Fruit fly (Drosophila melanogaster) Kc167 (cell line): ENCODE measurements around the gene sick.

ENCODE experiments used
- Myc ChIP-seq: fragments of >200 bp; optimal IDR thresholded peaks from 2 replicates; lab custom pipeline; 2017; ENCODE audit warnings: missing external identifiers
- Sin3A ChIP-seq: fragments of >200 bp; optimal IDR thresholded peaks from 2 replicates; lab custom pipeline; 2018; ENCODE audit warnings: missing external identifiers
- h ChIP-seq: fragments of >200 bp; optimal IDR thresholded peaks from 3 replicates; lab custom pipeline; 2018; ENCODE audit warnings: missing external identifiers
- insv ChIP-seq: fragments of >200 bp; optimal IDR thresholded peaks from 3 replicates; lab custom pipeline; 2018; ENCODE audit warnings: missing external identifiers
- psq ChIP-seq: fragments of >200 bp; optimal IDR thresholded peaks from 2 replicates; lab custom pipeline; 2017; ENCODE audit warnings: missing external identifiers
- ttk ChIP-seq: sonication (Bioruptor generic); optimal IDR thresholded peaks from 2 replicates; lab custom pipeline; 2017; ENCODE audit warnings: missing external identifiers

DNA sequence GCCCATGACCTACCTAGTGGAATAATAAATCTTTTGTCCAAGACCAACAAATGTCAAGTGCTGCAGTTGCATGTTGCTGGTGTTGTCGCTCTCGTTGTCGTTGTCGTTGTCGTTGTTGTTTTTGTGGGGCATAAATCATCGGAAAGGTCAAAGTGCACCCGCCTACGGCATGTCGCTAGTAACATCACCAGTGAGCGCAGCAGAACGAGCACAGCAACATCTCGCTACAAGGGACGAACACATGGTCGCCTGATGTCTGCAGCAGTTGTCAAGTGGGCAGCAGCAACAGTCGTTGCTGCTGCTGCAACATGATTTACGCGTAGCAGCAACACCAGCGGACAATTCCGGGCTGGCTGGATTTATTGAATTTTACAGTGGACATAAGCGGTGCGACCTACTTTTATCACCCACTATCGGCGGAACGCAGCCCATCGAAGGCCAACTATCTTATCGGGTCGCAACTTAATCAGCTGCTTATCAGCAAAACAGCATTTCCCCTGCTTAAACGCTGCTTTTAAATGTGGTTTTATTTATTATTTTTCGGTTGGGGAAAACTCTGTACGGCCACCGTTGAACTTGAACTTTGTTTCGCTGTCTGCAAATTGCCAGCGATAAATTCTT, 155.5 kb downstream of the sick start:
- no peak for TF ChIP-seq Sin3A (lab: Kevin White, UChicago)
- no peak for TF ChIP-seq insv (lab: Kevin White, UChicago)
- no peak for TF ChIP-seq h
- no peak for TF ChIP-seq Myc (lab: Kevin White, UChicago)
- no peak for TF ChIP-seq psq (lab: Kevin White, UChicago)
- no peak for TF ChIP-seq ttk (lab: Kevin White, UChicago)
